Worm (Caenorhabditis elegans) whole organism, young adult: ENCODE measurements around the gene gst-27.
A peak's percentile ranks its signal among the peaks of the same experiment; 100 is the strongest.

Source experiments
- B0336.3 ChIP-seq: fragments of 200-800 bp; sonication (Bioruptor generic); IDR thresholded peaks from 2 replicates; pipeline ENCODE4 v1.3.6; 2022; ENCODE audit warnings: missing genetic modification characterization, missing compliant biosample characterization
- C17E4.6 ChIP-seq: fragments of 200-800 bp; sonication (Bioruptor generic); IDR thresholded peaks from 2 replicates; pipeline ENCODE4 v1.3.6; 2022; ENCODE audit warnings: missing genetic modification reagents, missing genetic modification characterization, missing compliant biosample characterization
- D2030.7 ChIP-seq: fragments of 200-800 bp; sonication (Bioruptor generic); IDR thresholded peaks from 2 replicates; pipeline ENCODE4 v1.3.6; 2022; ENCODE audit warnings: missing genetic modification reagents, missing genetic modification characterization, missing compliant biosample characterization
- F10E7.11 ChIP-seq: sonication (generic microtip); optimal IDR thresholded peaks from 2 replicates; lab custom pipeline; 2017; ENCODE audit warnings: mild to moderate bottlenecking, missing genetic modification characterization, moderate library complexity, missing compliant biosample characterization
- F23B12.7 ChIP-seq: sonication (generic microtip); optimal IDR thresholded peaks from 2 replicates; lab custom pipeline; 2017; ENCODE audit warnings: missing genetic modification characterization, mild to moderate bottlenecking, missing compliant biosample characterization, antibody characterized with exemption, moderate library complexity; ENCODE audit not compliant: insufficient read depth
- F33H1.4 ChIP-seq: fragments of 200-800 bp; sonication (Bioruptor generic); IDR thresholded peaks from 2 replicates; pipeline ENCODE4 v1.3.6; 2022; ENCODE audit warnings: missing genetic modification reagents, missing genetic modification characterization, missing compliant biosample characterization
- F39B2.1 ChIP-seq: fragments of 200-800 bp; sonication (Bioruptor generic); IDR thresholded peaks from 2 replicates; pipeline ENCODE4 v1.3.6; 2022; ENCODE audit warnings: missing genetic modification reagents, missing genetic modification characterization, missing compliant biosample characterization
- K11D2.4 ChIP-seq: fragments of 200-800 bp; sonication (Bioruptor generic); IDR thresholded peaks from 2 replicates; pipeline ENCODE4 v1.3.6; 2022; ENCODE audit warnings: missing genetic modification reagents, missing genetic modification characterization, missing compliant biosample characterization
- Y53F4B.3 ChIP-seq: fragments of 200-800 bp; sonication (Bioruptor generic); IDR thresholded peaks from 2 replicates; pipeline ENCODE4 v1.3.6; 2022; ENCODE audit warnings: missing genetic modification reagents, missing genetic modification characterization, missing compliant biosample characterization
- Y56A3A.18 ChIP-seq: fragments of 200-800 bp; sonication (Bioruptor generic); IDR thresholded peaks from 2 replicates; pipeline ENCODE4 v1.3.6; 2022; ENCODE audit warnings: missing genetic modification reagents, missing genetic modification characterization, missing compliant biosample characterization
- ZK185.1 ChIP-seq: sonication (generic microtip); optimal IDR thresholded peaks from 2 replicates; lab custom pipeline; 2016; ENCODE audit warnings: mild to moderate bottlenecking, missing genetic modification characterization, missing compliant biosample characterization; ENCODE audit not compliant: poor library complexity, severe bottlenecking
- ama-1 ChIP-seq, 3 experiments: fragments of 150-350 bp in 1 of 3; sonication (generic microtip) in 2 of 3; optimal IDR thresholded peaks; 2 replicates each; lab custom pipeline; 2014 to 2018; ENCODE audit warnings: missing biosample characterization in 2 of 3, missing genetic modification characterization in 2 of 3, missing genetic modification reagents in 2 of 3
- aptf-2 ChIP-seq: fragments of 200-800 bp; sonication (Bioruptor generic); conservative IDR thresholded peaks from 2 replicates; pipeline ENCODE4 v1.3.6; 2022; ENCODE audit warnings: missing genetic modification reagents, missing genetic modification characterization, missing compliant biosample characterization
- cebp-1 ChIP-seq, 2 experiments: fragments of 200-800 bp in 1 of 2; sonication (Bioruptor generic) in 1 of 2; sonication (generic microtip) in 1 of 2; IDR thresholded peaks in 1 of 2; optimal IDR thresholded peaks in 1 of 2; 2 replicates each; pipeline versions ENCODE4 v1.3.6 to Lab custom; 2017 to 2022; ENCODE audit warnings: missing compliant biosample characterization in 2 of 2, missing genetic modification characterization in 2 of 2, mild to moderate bottlenecking in 1 of 2, missing genetic modification reagents in 1 of 2, moderate library complexity in 1 of 2
- cebp-2 ChIP-seq: fragments of 200-800 bp; sonication (Bioruptor generic); IDR thresholded peaks from 2 replicates; pipeline ENCODE4 v1.3.6; 2022; ENCODE audit warnings: missing genetic modification characterization, missing compliant biosample characterization
- ceh-27 ChIP-seq: fragments of 200-800 bp; sonication (Bioruptor generic); optimal IDR thresholded peaks from 2 replicates; lab custom pipeline; 2018; ENCODE audit warnings: mild to moderate bottlenecking, missing genetic modification characterization, moderate library complexity, missing compliant biosample characterization
- dox-1 ChIP-seq: fragments of 200-800 bp; sonication (Bioruptor generic); IDR thresholded peaks from 2 replicates; pipeline ENCODE4 v1.3.6; 2022; ENCODE audit warnings: missing genetic modification reagents, missing genetic modification characterization, missing compliant biosample characterization
- dpl-1 ChIP-seq: fragments of 150-350 bp; optimal IDR thresholded peaks from 2 replicates; lab custom pipeline; 2014; ENCODE audit warnings: missing biosample characterization, missing genetic modification reagents, missing genetic modification characterization
- ets-4 ChIP-seq: fragments of 200-800 bp; sonication (Bioruptor generic); optimal IDR thresholded peaks from 2 replicates; lab custom pipeline; 2018; ENCODE audit warnings: mild to moderate bottlenecking, missing genetic modification characterization, missing compliant biosample characterization
- hlh-12 ChIP-seq: sonication (generic microtip); optimal IDR thresholded peaks from 2 replicates; lab custom pipeline; 2016; ENCODE audit warnings: missing genetic modification characterization, missing compliant biosample characterization
- hmg-1.2 ChIP-seq: fragments of 200-800 bp; sonication (Bioruptor generic); IDR thresholded peaks from 2 replicates; pipeline ENCODE4 v1.3.6; 2022; ENCODE audit warnings: missing genetic modification reagents, missing genetic modification characterization, missing compliant biosample characterization
- hmg-20 ChIP-seq: fragments of 200-800 bp; sonication (Bioruptor generic); IDR thresholded peaks from 2 replicates; pipeline ENCODE4 v1.3.6; 2022; ENCODE audit warnings: missing genetic modification reagents, missing genetic modification characterization, missing compliant biosample characterization
- lag-1 ChIP-seq: fragments of 200-800 bp; sonication (Bioruptor generic); IDR thresholded peaks from 2 replicates; pipeline ENCODE4 v1.3.6; 2022; ENCODE audit warnings: missing genetic modification reagents, missing genetic modification characterization, missing compliant biosample characterization
- let-607 ChIP-seq, 2 experiments: fragments of 200-800 bp in 1 of 2; sonication (Bioruptor generic) in 1 of 2; sonication (generic microtip) in 1 of 2; optimal IDR thresholded peaks; 2 replicates each; lab custom pipeline; 2016 to 2018; ENCODE audit warnings: mild to moderate bottlenecking in 2 of 2, missing compliant biosample characterization in 2 of 2, missing genetic modification characterization in 2 of 2, moderate library complexity in 2 of 2, missing genotype in 1 of 2
- lin-26 ChIP-seq: fragments of 200-800 bp; sonication (Bioruptor generic); IDR thresholded peaks from 2 replicates; pipeline ENCODE4 v1.3.6; 2022; ENCODE audit warnings: missing genetic modification reagents, missing genetic modification characterization, missing compliant biosample characterization
- lin-35 ChIP-seq, 3 experiments: fragments of 150-350 bp in 2 of 3; sonication (generic microtip) in 1 of 3; optimal IDR thresholded peaks; 2 replicates each; lab custom pipeline; 2014 to 2018; ENCODE audit warnings: missing biosample characterization in 3 of 3, missing genetic modification characterization in 3 of 3, missing genetic modification reagents in 3 of 3
- lin-40 ChIP-seq: sonication (generic microtip); optimal IDR thresholded peaks from 2 replicates; lab custom pipeline; 2016; ENCODE audit warnings: missing genetic modification characterization, mild to moderate bottlenecking, missing compliant biosample characterization, missing genotype, missing genetic modification reagents
- lsl-1 ChIP-seq: fragments of 200-800 bp; sonication (Bioruptor generic); optimal IDR thresholded peaks from 2 replicates; lab custom pipeline; 2018; ENCODE audit warnings: mild to moderate bottlenecking, missing genetic modification characterization, moderate library complexity, missing compliant biosample characterization
- madf-6 ChIP-seq: fragments of 200-800 bp; sonication (Bioruptor generic); IDR thresholded peaks from 2 replicates; pipeline ENCODE4 v1.3.6; 2022; ENCODE audit warnings: missing genetic modification reagents, missing genetic modification characterization, missing compliant biosample characterization
- nfyb-1 ChIP-seq: fragments of 200-800 bp; sonication (Bioruptor generic); IDR thresholded peaks from 2 replicates; pipeline ENCODE4 v1.3.6; 2022; ENCODE audit warnings: missing genetic modification reagents, missing genetic modification characterization, missing compliant biosample characterization
- rcor-1 ChIP-seq: fragments of 200-800 bp; sonication (Bioruptor generic); IDR thresholded peaks from 2 replicates; pipeline ENCODE4 v1.3.6; 2022; ENCODE audit warnings: missing genetic modification reagents, missing genetic modification characterization, missing compliant biosample characterization
- repo-1 ChIP-seq: sonication (generic microtip); optimal IDR thresholded peaks from 2 replicates; lab custom pipeline; 2017; ENCODE audit warnings: mild to moderate bottlenecking, missing genetic modification characterization, missing compliant biosample characterization
- snpc-1.1 ChIP-seq: sonication (generic microtip); optimal IDR thresholded peaks from 2 replicates; lab custom pipeline; 2017; ENCODE audit warnings: missing genetic modification characterization, mild to moderate bottlenecking, missing compliant biosample characterization, antibody characterized with exemption, moderate library complexity, missing genotype, missing genetic modification reagents; ENCODE audit not compliant: insufficient read depth
- somi-1 ChIP-seq: fragments of 200-800 bp; sonication (Bioruptor generic); optimal IDR thresholded peaks from 2 replicates; lab custom pipeline; 2018; ENCODE audit warnings: mild to moderate bottlenecking, missing genetic modification characterization, missing compliant biosample characterization
- tbx-9 ChIP-seq: sonication (generic microtip); optimal IDR thresholded peaks from 2 replicates; lab custom pipeline; 2016; ENCODE audit warnings: borderline replicate concordance, missing genetic modification characterization, inconsistent platforms, missing compliant biosample characterization
- zfh-2 ChIP-seq: fragments of 200-800 bp; sonication (Bioruptor generic); conservative IDR thresholded peaks from 2 replicates; pipeline ENCODE4 v1.3.6; 2022; ENCODE audit warnings: missing genetic modification reagents, missing genetic modification characterization, missing compliant biosample characterization
- zim-3 ChIP-seq: sonication (generic microtip); optimal IDR thresholded peaks from 2 replicates; lab custom pipeline; 2017; ENCODE audit warnings: mild to moderate bottlenecking, missing genetic modification characterization, moderate library complexity, missing compliant biosample characterization
- ztf-26 ChIP-seq: sonication (generic microtip); optimal IDR thresholded peaks from 2 replicates; lab custom pipeline; 2017; ENCODE audit warnings: missing genetic modification characterization, missing compliant biosample characterization
- ztf-6 ChIP-seq: fragments of 200-800 bp; sonication (Bioruptor generic); IDR thresholded peaks from 2 replicates; pipeline ENCODE4 v1.3.6; 2022; ENCODE audit warnings: missing genetic modification reagents, missing genetic modification characterization, missing compliant biosample characterization

gst-27 gene

DNA sequence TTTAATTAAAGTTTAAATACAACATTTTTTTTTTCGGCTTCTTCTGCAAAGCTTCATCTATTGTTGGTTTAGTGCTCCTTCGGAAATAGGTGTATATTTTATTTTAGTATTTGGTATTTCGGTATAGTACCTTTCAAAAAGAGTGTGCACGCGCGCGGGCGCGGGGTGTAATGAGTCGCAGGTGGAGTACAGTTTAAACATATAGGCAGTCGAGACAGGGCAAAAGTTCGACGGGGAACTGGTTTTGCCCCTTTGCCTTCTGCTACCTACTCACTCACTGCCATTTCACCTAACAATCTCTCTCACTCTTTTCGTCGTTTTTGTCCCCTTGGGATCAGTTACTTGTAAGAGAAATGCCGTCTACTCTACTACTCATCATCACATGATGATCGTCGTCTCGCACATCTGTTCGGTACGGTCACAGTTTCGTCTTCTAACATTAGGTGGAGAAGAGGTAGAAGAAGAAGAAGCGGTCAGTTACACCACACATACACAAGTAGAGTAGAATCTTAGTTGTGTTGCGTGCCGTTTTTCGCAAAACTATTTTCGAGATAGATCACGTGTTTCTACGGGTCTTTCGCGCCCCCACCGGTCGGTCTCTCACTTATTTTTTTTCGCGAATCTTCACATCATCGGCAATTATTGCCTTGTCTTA, 46.9 kb upstream of the gst-27 start:
- TF ChIP-seq ztf-26 (tag; lab: Kevin White, UChicago) (peak; percentile 80), ama-1 (optimal IDR thresholded peaks at IDR 0.05; lab: Kevin White, UChicago) (no peak), ama-1 (GFP tag; optimal IDR thresholded peaks at IDR 0.05; lab: Kevin White, UChicago) (no peak), hmg-1.2 (GFP tag; lab: Robert Waterston, UW) (0 out of 2 replicates have a peak, but pooled peaks have one; percentile 17), lag-1 (GFP tag; lab: Robert Waterston, UW) (no peak), B0336.3 (GFP tag; lab: Robert Waterston, UW) (peak; percentile 24; the same call in 1 of the 2 replicates), cebp-1 (GFP tag; IDR thresholded peaks at IDR 0.05; lab: Robert Waterston, UW) (no peak), cebp-1 (tag; optimal IDR thresholded peaks at IDR 0.05; lab: Kevin White, UChicago) (peak; percentile 61), madf-6 (GFP tag; lab: Robert Waterston, UW) (no peak), lin-40 (tag; lab: Kevin White, UChicago) (peak; percentile 62), ceh-27 (GFP tag; lab: Kevin White, UChicago) (peak; percentile 54), nfyb-1 (GFP tag; lab: Robert Waterston, UW) (0 out of 2 replicates have a peak, but pooled peaks have one; percentile 45)

DNA sequence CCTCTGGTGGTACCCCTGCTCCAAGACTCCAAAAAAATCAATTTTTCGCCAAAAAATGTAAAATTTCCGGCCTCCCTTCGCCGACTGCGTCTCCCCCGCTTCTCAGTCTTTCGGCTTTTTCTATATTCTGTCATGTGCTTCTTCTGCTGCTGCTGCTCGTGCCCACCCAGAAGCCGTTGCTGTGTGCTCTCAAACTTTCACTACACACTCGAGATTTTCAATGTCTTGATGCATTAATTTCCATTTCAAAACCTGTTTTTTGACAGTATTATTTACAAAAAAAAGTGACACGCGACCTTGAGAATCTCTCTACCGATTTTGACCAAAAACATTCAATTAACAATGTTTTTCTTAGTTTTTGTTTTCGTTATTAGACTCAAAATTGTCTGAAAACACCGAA, 43.8 kb upstream of the gst-27 start:
- no peak for TF ChIP-seq ama-1 (optimal IDR thresholded peaks at IDR 0.05; lab: Kevin White, UChicago)
- TF ChIP-seq ama-1 (GFP tag; optimal IDR thresholded peaks at IDR 0.05; lab: Kevin White, UChicago) = peak in 1 of 2 experiments; percentile 1
- TF ChIP-seq Y56A3A.18 (GFP tag; lab: Robert Waterston, UW) = no peak
- TF ChIP-seq zfh-2 (GFP tag; lab: Robert Waterston, UW) = 0 out of 2 replicates have a peak, but pooled peaks have one; percentile 28
- peak; percentile 41; the same call in 1 of the 2 replicates for TF ChIP-seq hmg-1.2 (GFP tag; lab: Robert Waterston, UW)
- TF ChIP-seq let-607 (tag; optimal IDR thresholded peaks at IDR 0.05; lab: Kevin White, UChicago) = no peak

DNA sequence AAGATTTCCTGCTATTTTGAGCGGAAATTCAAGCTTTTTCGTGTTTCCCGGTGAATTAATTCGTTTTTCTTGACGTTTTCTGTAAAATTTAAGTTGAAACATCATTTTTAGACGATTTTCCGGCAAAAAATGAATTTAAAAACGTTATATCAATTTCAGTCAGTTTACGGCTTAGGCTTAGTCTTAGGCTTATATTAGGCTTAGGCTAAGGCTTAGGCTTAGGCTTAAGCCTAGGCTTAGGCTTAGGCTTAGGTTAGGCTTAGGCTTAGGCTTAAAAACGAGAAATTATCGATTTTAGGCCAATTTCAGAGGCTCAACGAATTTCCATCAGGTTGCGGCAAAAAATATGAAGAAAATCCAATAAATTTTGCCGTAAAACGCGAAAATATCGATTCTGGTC, 43.3 kb upstream of the gst-27 start:
- TF ChIP-seq ZK185.1 (no peak), Y56A3A.18 (GFP tag; lab: Robert Waterston, UW) (no peak), F39B2.1 (no peak), somi-1 (GFP tag; lab: Kevin White, UChicago) (no peak), C17E4.6 (GFP tag; lab: Robert Waterston, UW) (no peak), hmg-20 (GFP tag; lab: Robert Waterston, UW) (no peak), hlh-12 (tag; lab: Kevin White, UChicago) (no peak), ztf-6 (GFP tag; lab: Robert Waterston, UW) (no peak), repo-1 (tag; lab: Kevin White, UChicago) (no peak), rcor-1 (GFP tag; lab: Robert Waterston, UW) (no peak), F33H1.4 (no peak), aptf-2 (GFP tag; lab: Robert Waterston, UW) (no peak), lin-26 (GFP tag; lab: Robert Waterston, UW) (no peak), cebp-2 (GFP tag; lab: Robert Waterston, UW) (no peak), dox-1 (GFP tag; lab: Robert Waterston, UW) (no peak), hmg-1.2 (GFP tag; lab: Robert Waterston, UW) (no peak), K11D2.4 (GFP tag; lab: Robert Waterston, UW) (no peak), tbx-9 (tag; lab: Kevin White, UChicago) (no peak)

DNA sequence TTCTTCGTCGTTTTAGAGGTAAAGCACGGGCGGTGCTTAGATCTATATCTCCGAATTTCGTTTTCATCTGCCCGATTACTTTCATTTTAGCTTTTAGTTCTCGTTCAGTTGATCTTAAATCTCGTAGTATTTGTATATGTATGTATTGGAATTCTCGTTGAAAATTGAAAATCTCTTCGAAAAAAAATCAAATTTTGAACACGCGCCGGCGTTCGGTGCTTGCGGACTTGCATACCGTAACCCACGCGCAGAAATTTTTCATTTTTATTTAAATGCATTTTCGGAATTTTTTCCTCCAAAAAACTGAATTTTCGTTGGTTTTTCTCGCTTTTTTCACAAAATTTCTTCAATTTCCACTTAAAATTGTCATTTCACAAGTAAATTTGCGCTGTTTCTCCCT, 42.6 kb upstream of the gst-27 start:
- no peak for TF ChIP-seq zim-3 (tag; lab: Kevin White, UChicago)
- TF ChIP-seq F10E7.11 (tag; lab: Kevin White, UChicago) = no peak
- TF ChIP-seq lsl-1 (GFP tag; lab: Kevin White, UChicago) = peak; percentile 74
- peak; percentile 52; the same call in 1 of the 2 replicates for TF ChIP-seq D2030.7 (GFP tag; lab: Robert Waterston, UW)
- no peak for TF ChIP-seq nfyb-1 (GFP tag; lab: Robert Waterston, UW)
- TF ChIP-seq lin-26 (GFP tag; lab: Robert Waterston, UW) = no peak
- no peak for TF ChIP-seq snpc-1.1 (tag; lab: Kevin White, UChicago)
- TF ChIP-seq hmg-1.2 (GFP tag; lab: Robert Waterston, UW) = 0 out of 2 replicates have a peak, but pooled peaks have one; percentile 16
- peak in 1 of 3 experiments; percentile 46 for TF ChIP-seq lin-35 (GFP tag; optimal IDR thresholded peaks at IDR 0.05; lab: Kevin White, UChicago)
- TF ChIP-seq F33H1.4 = 0 out of 2 replicates have a peak, but pooled peaks have one; percentile 28
- peak; percentile 40; the same call in 1 of the 2 replicates for TF ChIP-seq madf-6 (GFP tag; lab: Robert Waterston, UW)
- peak; percentile 19 for TF ChIP-seq F23B12.7 (tag; lab: Kevin White, UChicago)
- no peak for TF ChIP-seq cebp-1 (GFP tag; IDR thresholded peaks at IDR 0.05; lab: Robert Waterston, UW)
- TF ChIP-seq cebp-1 (tag; optimal IDR thresholded peaks at IDR 0.05; lab: Kevin White, UChicago) = peak; percentile 0
- TF ChIP-seq ets-4 (GFP tag; lab: Kevin White, UChicago) = no peak
- TF ChIP-seq Y53F4B.3 = no peak
- TF ChIP-seq dpl-1 (GFP tag; lab: Kevin White, UChicago) = peak; percentile 20
